Worm (Caenorhabditis elegans) whole organism, early embryonic: Measurements from ENCODE around the gene zfp-2.

ENCODE experiments used
- ama-1 ChIP-seq: fragments of 150-350 bp; optimal IDR thresholded peaks from 2 replicates; lab custom pipeline; 2014
- ceh-13 ChIP-seq: fragments of 200-800 bp; sonication (Bioruptor generic); optimal IDR thresholded peaks from 2 replicates; lab custom pipeline; 2018; ENCODE audit warnings: mild to moderate bottlenecking, missing genetic modification characterization, missing compliant biosample characterization
- ceh-36 ChIP-seq: sonication (generic microtip); optimal IDR thresholded peaks from 2 replicates; lab custom pipeline; 2016; ENCODE audit warnings: missing genetic modification characterization, inconsistent platforms, missing compliant biosample characterization
- ets-7 ChIP-seq: sonication (generic microtip); optimal IDR thresholded peaks from 2 replicates; lab custom pipeline; 2016; ENCODE audit warnings: missing genotype, missing genetic modification characterization, missing compliant biosample characterization
- flt-1 ChIP-seq: fragments of 200-800 bp; sonication (Bioruptor generic); IDR thresholded peaks from 2 replicates; pipeline ENCODE4 v1.3.6; 2022; ENCODE audit warnings: missing genetic modification characterization, missing compliant biosample characterization
- hnd-1 ChIP-seq: sonication (generic microtip); optimal IDR thresholded peaks from 2 replicates; lab custom pipeline; 2016; ENCODE audit warnings: missing genetic modification characterization, missing compliant biosample characterization
- sea-1 ChIP-seq: fragments of 200-800 bp; sonication (Bioruptor generic); conservative IDR thresholded peaks from 2 replicates; pipeline ENCODE4 v1.3.6; 2022; ENCODE audit warnings: missing genetic modification characterization, missing compliant biosample characterization

- TF ChIP-seq sea-1 (GFP tag; lab: Robert Waterston, UW) (no peak), ama-1 (lab: Kevin White, UChicago) (no peak), ceh-36 (tag; lab: Kevin White, UChicago) (no peak), ceh-13 (no peak), ets-7 (tag; lab: Kevin White, UChicago) (no peak), flt-1 (no peak), hnd-1 (tag; lab: Kevin White, UChicago) (no peak)
Observed at ce11 chrII:9516836-9517235, 40.6 kb upstream of the zfp-2 start, which contains the start of gene gcy-1.
